Worm (Caenorhabditis elegans): ENCODE results near the gene R160.4.

DNA sequence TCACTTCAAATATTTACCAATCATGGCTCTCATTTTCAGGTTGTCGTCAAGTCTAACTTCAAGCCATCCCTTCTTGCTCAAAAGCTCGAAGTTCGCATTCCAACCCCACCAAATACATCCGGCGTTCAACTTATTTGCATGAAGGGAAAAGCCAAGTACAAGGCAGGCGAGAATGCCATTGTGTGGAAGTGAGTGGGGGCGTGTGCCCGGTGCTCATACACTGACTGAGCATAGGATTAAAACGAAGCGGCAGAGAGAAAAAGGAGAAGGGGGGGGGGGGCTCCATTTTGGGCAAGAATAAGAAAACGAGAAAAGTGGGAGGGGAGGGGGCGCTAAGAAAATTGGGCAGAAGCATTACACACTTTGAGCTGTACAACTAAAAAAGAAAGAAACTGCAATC lies 23.0 kb upstream of the R160.4 start:
- TF ChIP-seq pqm-1 (tag; optimal IDR thresholded peaks at IDR 0.05) (no peak), zip-4 (GFP tag; optimal IDR thresholded peaks at IDR 0.05) (no peak), nhr-11 (tag; optimal IDR thresholded peaks at IDR 0.05) (no peak), isw-1 (GFP tag; IDR thresholded peaks at IDR 0.05) (no peak), nhr-77 (tag; optimal IDR thresholded peaks at IDR 0.05) (no peak), aha-1 (tag; optimal IDR thresholded peaks at IDR 0.05) (no peak), dpl-1 (GFP tag; optimal IDR thresholded peaks at IDR 0.05) (no peak), lir-3 (tag; optimal IDR thresholded peaks at IDR 0.05; ENCODE audit: poor library complexity) (no peak), nhr-12 (tag; optimal IDR thresholded peaks at IDR 0.05) (no peak), C04F5.9 (tag; optimal IDR thresholded peaks at IDR 0.05) (no peak), ets-5 (GFP tag; IDR thresholded peaks at IDR 0.05) (no peak)
